Fruit fly (Drosophila melanogaster) whole organism, prepupa: ENCODE data around the gene CG9643.
A peak's percentile ranks its signal among the peaks of the same experiment; 100 is the strongest.

Experiments
- Blimp-1 ChIP-seq: fragments of 200-800 bp; sonication (Bioruptor generic); optimal IDR thresholded peaks from 3 replicates; lab custom pipeline; 2017; ENCODE audit warnings: missing biosample characterization, missing genetic modification characterization, mild to moderate bottlenecking, moderate library complexity, missing genetic modification reagents
- CG10631 ChIP-seq: fragments of 200-800 bp; sonication (Bioruptor generic); optimal IDR thresholded peaks from 2 replicates; lab custom pipeline; 2016; ENCODE audit warnings: missing biosample characterization, missing genetic modification characterization
- CG10669 ChIP-seq: fragments of 200-800 bp; sonication (Bioruptor generic); optimal IDR thresholded peaks from 3 replicates; lab custom pipeline; 2018; ENCODE audit warnings: missing biosample characterization, mild to moderate bottlenecking, missing genetic modification characterization, moderate library complexity
- CG11294 ChIP-seq: fragments of 200-800 bp; sonication (Bioruptor generic); IDR thresholded peaks from 2 replicates; pipeline ENCODE4 v1.3.6; 2022; ENCODE audit warnings: missing biosample characterization, missing genetic modification characterization
- CG11762 ChIP-seq: fragments of 200-800 bp; sonication (Bioruptor generic); optimal IDR thresholded peaks from 3 replicates; lab custom pipeline; 2016; ENCODE audit warnings: missing biosample characterization, missing genetic modification characterization; ENCODE audit not compliant: insufficient read depth
- CG11902 ChIP-seq: fragments of 200-800 bp; sonication (Bioruptor generic); optimal IDR thresholded peaks from 3 replicates; lab custom pipeline; 2016; ENCODE audit warnings: missing biosample characterization, missing genetic modification characterization
- CG15336 ChIP-seq: fragments of 200-800 bp; sonication (Bioruptor generic); IDR thresholded peaks from 2 replicates; pipeline ENCODE4 v1.3.6; 2022; ENCODE audit warnings: missing biosample characterization, missing genetic modification characterization
- CG1621 ChIP-seq: fragments of 200-800 bp; sonication (Bioruptor generic); optimal IDR thresholded peaks from 3 replicates; lab custom pipeline; 2018; ENCODE audit warnings: missing biosample characterization, mild to moderate bottlenecking, missing genetic modification characterization
- CG3032 ChIP-seq: fragments of 200-800 bp; optimal IDR thresholded peaks from 2 replicates; lab custom pipeline; 2019; ENCODE audit warnings: missing biosample characterization, mild to moderate bottlenecking, missing genetic modification characterization, moderate library complexity
- CG31627 ChIP-seq: fragments of 200-800 bp; sonication (Bioruptor generic); optimal IDR thresholded peaks from 3 replicates; lab custom pipeline; 2016; ENCODE audit warnings: missing biosample characterization, missing genetic modification characterization
- CG32006 ChIP-seq: fragments of 200-800 bp; sonication (Bioruptor generic); optimal IDR thresholded peaks from 3 replicates; lab custom pipeline; 2017; ENCODE audit warnings: missing biosample characterization, mild to moderate bottlenecking, missing genetic modification characterization
- CG34406 ChIP-seq: fragments of 200-800 bp; sonication (Bioruptor generic); optimal IDR thresholded peaks from 3 replicates; lab custom pipeline; 2016; ENCODE audit warnings: missing biosample characterization, missing genetic modification characterization
- CG3919 ChIP-seq: fragments of 200-800 bp; sonication (Bioruptor generic); optimal IDR thresholded peaks from 3 replicates; lab custom pipeline; 2016; ENCODE audit warnings: missing biosample characterization, missing genetic modification characterization
- CG4318 ChIP-seq: fragments of 200-800 bp; sonication (Bioruptor generic); optimal IDR thresholded peaks from 3 replicates; lab custom pipeline; 2017; ENCODE audit warnings: missing biosample characterization, mild to moderate bottlenecking, missing genetic modification characterization
- CG6163 ChIP-seq: fragments of 200-800 bp; sonication (Bioruptor generic); IDR thresholded peaks from 3 replicates; pipeline ENCODE4 v1.3.6; 2022; ENCODE audit warnings: missing biosample characterization, missing genetic modification characterization
- CG6792 ChIP-seq: fragments of 200-800 bp; sonication (Bioruptor generic); optimal IDR thresholded peaks from 3 replicates; lab custom pipeline; 2016; ENCODE audit warnings: missing biosample characterization, missing genetic modification characterization
- CG6854 ChIP-seq: fragments of 200-800 bp; sonication (Bioruptor generic); optimal IDR thresholded peaks from 2 replicates; lab custom pipeline; 2017; ENCODE audit warnings: missing biosample characterization, mild to moderate bottlenecking, missing genetic modification characterization
- CG7368 ChIP-seq: fragments of 200-800 bp; sonication (Bioruptor generic); optimal IDR thresholded peaks from 3 replicates; lab custom pipeline; 2016; ENCODE audit warnings: missing biosample characterization, missing genetic modification characterization
- CG8119 ChIP-seq: fragments of 200-800 bp; sonication (Bioruptor generic); IDR thresholded peaks from 3 replicates; pipeline ENCODE4 v1.3.6; 2022; ENCODE audit warnings: missing biosample characterization, missing genetic modification characterization
- Eip75B ChIP-seq: fragments of 200-800 bp; sonication (Bioruptor generic); optimal IDR thresholded peaks from 3 replicates; lab custom pipeline; 2016; ENCODE audit warnings: missing biosample characterization, missing genetic modification characterization
- Eip78C ChIP-seq: fragments of 200-800 bp; sonication (Bioruptor generic); peaks from one replicate; lab custom pipeline; 2016; ENCODE audit warnings: missing biosample characterization, missing genetic modification characterization
- Ets96B ChIP-seq: fragments of 200-800 bp; optimal IDR thresholded peaks from 2 replicates; lab custom pipeline; 2019; ENCODE audit warnings: missing biosample characterization, mild to moderate bottlenecking, missing genetic modification characterization, moderate library complexity
- Gug ChIP-seq: fragments of 200-800 bp; sonication (Bioruptor generic); IDR thresholded peaks from 2 replicates; pipeline ENCODE4 v1.3.6; 2022; ENCODE audit warnings: missing biosample characterization, missing genetic modification characterization
- Hr38 ChIP-seq: sonication (Bioruptor generic); optimal IDR thresholded peaks from 2 replicates; lab custom pipeline; 2016; ENCODE audit warnings: missing biosample characterization, missing genetic modification characterization
- Lpt ChIP-seq: fragments of 200-800 bp; sonication (Bioruptor generic); optimal IDR thresholded peaks from 3 replicates; lab custom pipeline; 2016; ENCODE audit warnings: missing biosample characterization, missing genetic modification characterization
- Met ChIP-seq: fragments of 200-800 bp; sonication (Bioruptor generic); optimal IDR thresholded peaks from 3 replicates; lab custom pipeline; 2016; ENCODE audit warnings: missing biosample characterization, missing genetic modification characterization
- Smox ChIP-seq: fragments of 200-800 bp; sonication (Bioruptor generic); optimal IDR thresholded peaks from 3 replicates; lab custom pipeline; 2016; ENCODE audit warnings: missing biosample characterization, missing genetic modification characterization
- Sox14 ChIP-seq: fragments of 200-800 bp; sonication (Bioruptor generic); optimal IDR thresholded peaks from 3 replicates; lab custom pipeline; 2016; ENCODE audit warnings: missing biosample characterization, missing genetic modification characterization
- Sox15 ChIP-seq: fragments of 200-800 bp; sonication (Bioruptor generic); optimal IDR thresholded peaks from 3 replicates; lab custom pipeline; 2016; ENCODE audit warnings: missing biosample characterization, missing genetic modification characterization
- achi ChIP-seq: fragments of 200-800 bp; sonication (Bioruptor generic); optimal IDR thresholded peaks from 3 replicates; lab custom pipeline; 2016; ENCODE audit warnings: missing biosample characterization, missing genetic modification characterization
- acj6 ChIP-seq: fragments of 200-800 bp; sonication (Bioruptor generic); optimal IDR thresholded peaks from 3 replicates; lab custom pipeline; 2016; ENCODE audit warnings: missing biosample characterization, missing genetic modification characterization
- cyc ChIP-seq: fragments of 200-800 bp; sonication (Bioruptor generic); optimal IDR thresholded peaks from 3 replicates; lab custom pipeline; 2016; ENCODE audit warnings: missing biosample characterization, missing genetic modification characterization
- dac ChIP-seq: fragments of 200-800 bp; sonication (Bioruptor generic); optimal IDR thresholded peaks from 2 replicates; lab custom pipeline; 2017; ENCODE audit warnings: missing biosample characterization, mild to moderate bottlenecking, missing genetic modification characterization
- dsx ChIP-seq: fragments of 200-800 bp; optimal IDR thresholded peaks from 3 replicates; lab custom pipeline; 2019; ENCODE audit warnings: missing biosample characterization, mild to moderate bottlenecking, missing genetic modification characterization, moderate library complexity; ENCODE audit not compliant: poor library complexity, severe bottlenecking
- eg ChIP-seq: fragments of 200-800 bp; sonication (Bioruptor generic); IDR thresholded peaks from 3 replicates; pipeline ENCODE4 v1.3.6; 2022; ENCODE audit warnings: missing biosample characterization, missing genetic modification characterization
- esn ChIP-seq: fragments of 200-800 bp; sonication (Bioruptor generic); optimal IDR thresholded peaks from 2 replicates; lab custom pipeline; 2016; ENCODE audit warnings: missing biosample characterization, mild to moderate bottlenecking, missing genetic modification characterization, moderate library complexity
- fd59A ChIP-seq: fragments of 200-800 bp; sonication (Bioruptor generic); optimal IDR thresholded peaks from 2 replicates; lab custom pipeline; 2017; ENCODE audit warnings: missing biosample characterization, mild to moderate bottlenecking, missing genetic modification characterization, missing genetic modification reagents
- fd85E ChIP-seq: fragments of 200-800 bp; sonication (Bioruptor generic); optimal IDR thresholded peaks from 3 replicates; lab custom pipeline; 2016; ENCODE audit warnings: missing biosample characterization, missing genetic modification characterization
- fkh ChIP-seq: fragments of 200-800 bp; sonication (Bioruptor generic); optimal IDR thresholded peaks from 3 replicates; lab custom pipeline; 2017; ENCODE audit warnings: missing biosample characterization, mild to moderate bottlenecking, missing genetic modification characterization, moderate library complexity
- lz ChIP-seq: fragments of 200-800 bp; sonication (Bioruptor generic); optimal IDR thresholded peaks from 3 replicates; lab custom pipeline; 2016; ENCODE audit warnings: missing biosample characterization, missing genetic modification characterization
- salr ChIP-seq, 2 experiments: fragments of 200-800 bp; sonication (Bioruptor generic); optimal IDR thresholded peaks; 3 replicates each; lab custom pipeline; 2016 to 2018; ENCODE audit warnings: missing biosample characterization in 2 of 2, missing genetic modification characterization in 2 of 2, mild to moderate bottlenecking in 1 of 2
- topi ChIP-seq: fragments of 200-800 bp; sonication (Bioruptor generic); optimal IDR thresholded peaks from 3 replicates; lab custom pipeline; 2016; ENCODE audit warnings: missing biosample characterization, missing genetic modification characterization
- vri ChIP-seq: fragments of 200-800 bp; sonication (Bioruptor generic); optimal IDR thresholded peaks from 3 replicates; lab custom pipeline; 2016; ENCODE audit warnings: missing biosample characterization, mild to moderate bottlenecking, missing genetic modification characterization

CG9643 gene

dm6 chr2L:2993236-2993635, 14.1 kb upstream of the CG9643 start:
- TF ChIP-seq fkh (peak; percentile 60), Lpt (GFP tag; lab: Kevin White, UChicago) (no peak), vri (GFP tag; lab: Kevin White, UChicago) (no peak), CG3032 (tag; lab: Kevin White, UChicago) (no peak)

dm6 chr2L:2992664-2993174, 13.6 kb upstream of the CG9643 start, which contains the start of the genes okr and CG3558:
Gene okr, minus strand, starts transcription at chr2L:2992759.
Gene CG3558, plus strand, starts transcription at chr2L:2992870.
- TF ChIP-seq CG3919 (GFP tag; lab: Kevin White, UChicago) (no peak), dsx (GFP tag; lab: Kevin White, UChicago) (no peak), fkh (peak; percentile 71), Hr38 (GFP tag; lab: Kevin White, UChicago) (no peak), lz (GFP tag; lab: Kevin White, UChicago) (peak; percentile 13), esn (GFP tag; lab: Kevin White, UChicago) (peak; percentile 32), Blimp-1 (GFP tag; lab: Kevin White, UChicago) (peak; percentile 79), CG10631 (GFP tag; lab: Kevin White, UChicago) (no peak), Eip78C (GFP tag; lab: Kevin White, UChicago) (peak; percentile 75)
- TF ChIP-seq, all 60 proteins: peak for 5

dm6 chr2L:2987681-2988381, 8.7 kb upstream of the CG9643 start, which contains the start of the genes Chd1 and Bem46:
Gene Chd1, minus strand, starts transcription at chr2L:2987723.
Gene Bem46, plus strand, starts transcription at chr2L:2988116.
- TF ChIP-seq Eip75B (GFP tag; lab: Kevin White, UChicago) (no peak), CG11762 (GFP tag; lab: Kevin White, UChicago) (peak; percentile 72), CG4318 (no peak), Hr38 (GFP tag; lab: Kevin White, UChicago) (no peak), lz (GFP tag; lab: Kevin White, UChicago) (peak; percentile 84), CG34406 (GFP tag; lab: Kevin White, UChicago) (peak; percentile 83), CG31627 (GFP tag; lab: Kevin White, UChicago) (peak; percentile 90), topi (GFP tag; lab: Kevin White, UChicago) (no peak), Sox15 (GFP tag; lab: Kevin White, UChicago) (peak; percentile 90), eg (GFP tag; lab: Robert Waterston, UW) (peak; percentile 89), Met (GFP tag; lab: Kevin White, UChicago) (no peak), esn (GFP tag; lab: Kevin White, UChicago) (peak; percentile 87), dac (peak; percentile 70), CG1621 (tag; lab: Kevin White, UChicago) (peak; percentile 68), CG8119 (GFP tag; lab: Robert Waterston, UW) (peak; percentile 61), CG6792 (GFP tag; lab: Kevin White, UChicago) (peak; percentile 82), Smox (GFP tag; lab: Kevin White, UChicago) (no peak), Gug (GFP tag; lab: Robert Waterston, UW) (peak; percentile 75), Ets96B (tag; lab: Kevin White, UChicago) (peak; percentile 78), CG11902 (GFP tag; lab: Kevin White, UChicago) (peak; percentile 86), CG32006 (no peak), acj6 (GFP tag; lab: Kevin White, UChicago) (peak; percentile 88), CG6854 (GFP tag; lab: Kevin White, UChicago) (no peak), CG11294 (GFP tag; lab: Robert Waterston, UW) (peak; percentile 82), fd85E (GFP tag; lab: Kevin White, UChicago) (no peak), CG15336 (GFP tag; lab: Robert Waterston, UW) (peak; percentile 67), CG10669 (GFP tag; lab: Kevin White, UChicago) (no peak), fd59A (peak; percentile 64), achi (GFP tag; lab: Kevin White, UChicago) (no peak), Blimp-1 (GFP tag; lab: Kevin White, UChicago) (no peak), cyc (GFP tag; lab: Kevin White, UChicago) (peak; percentile 85), CG3032 (tag; lab: Kevin White, UChicago) (peak; percentile 88), CG7368 (no peak), Sox14 (no peak), salr (GFP tag; optimal IDR thresholded peaks at IDR 0.05; lab: Kevin White, UChicago) (peak in 1 of 2 experiments; percentile 69), CG6163 (GFP tag; lab: Robert Waterston, UW) (peak; percentile 86)
